Worm (Caenorhabditis elegans): Measurements from ENCODE around the gene pitr-4.

pitr-4 gene

DNA sequence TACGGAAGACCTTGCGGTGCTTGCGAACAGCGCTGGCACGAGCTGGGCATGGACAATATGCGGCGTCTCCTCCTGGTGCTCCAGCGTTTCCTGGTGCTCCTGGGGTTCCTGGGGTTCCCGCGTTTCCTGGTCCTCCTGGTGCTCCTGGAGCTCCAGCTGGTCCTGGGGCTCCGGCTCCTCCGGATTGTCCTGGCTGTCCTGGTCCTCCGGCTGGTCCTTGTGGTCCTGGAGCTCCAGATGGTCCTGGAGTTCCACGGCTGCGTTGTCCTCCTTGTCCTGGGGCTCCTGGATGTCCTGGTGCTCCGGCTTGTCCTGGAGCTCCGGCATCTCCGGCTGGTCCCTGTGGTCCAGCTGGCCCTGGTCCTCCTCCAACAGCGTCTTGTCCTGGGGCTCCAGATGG, 29.1 kb downstream of the pitr-4 start:
- TF ChIP-seq fkh-4 (tag; optimal IDR thresholded peaks at IDR 0.05; ENCODE audit: borderline replicate concordance): no peak
- TF ChIP-seq nhr-11 (tag; optimal IDR thresholded peaks at IDR 0.05): no peak
- no peak for TF ChIP-seq hlh-4 (tag; optimal IDR thresholded peaks at IDR 0.05)
- TF ChIP-seq lin-35 (GFP tag; optimal IDR thresholded peaks at IDR 0.05): no peak

DNA sequence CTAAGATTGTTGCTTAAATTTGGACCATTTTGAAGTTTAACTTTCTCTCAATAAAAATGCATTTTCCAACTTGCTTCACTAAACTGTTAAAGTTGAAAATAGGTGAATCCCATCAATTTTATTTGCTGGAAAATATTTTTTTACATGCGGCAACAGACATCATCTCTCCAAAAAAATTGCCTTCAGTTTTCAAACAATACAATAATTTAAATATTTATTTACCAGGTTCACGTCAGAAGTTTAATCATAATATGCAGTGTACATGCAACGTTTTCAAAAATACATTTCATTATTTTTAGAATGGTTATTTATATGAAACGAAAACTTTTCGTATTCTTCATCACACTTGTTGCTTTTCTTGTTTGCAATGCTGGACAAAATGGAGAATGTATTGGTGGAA, 30.5 kb downstream of the pitr-4 start, which contains the start of gene T06E4.5:
Gene T06E4.5 (plus strand): TSS at position 301 of the 400 bp plus-strand sequence.
- TF ChIP-seq rnt-1 (tag; optimal IDR thresholded peaks at IDR 0.05) (no peak), pag-3 (tag; optimal IDR thresholded peaks at IDR 0.05; ENCODE audit: borderline replicate concordance, insufficient read depth) (no peak), sptf-1 (tag; optimal IDR thresholded peaks at IDR 0.05) (no peak), fkh-4 (tag; optimal IDR thresholded peaks at IDR 0.05; ENCODE audit: borderline replicate concordance) (no peak), unc-30 (tag; optimal IDR thresholded peaks at IDR 0.05) (no peak), egl-13 (tag; optimal IDR thresholded peaks at IDR 0.05) (no peak), snu-23 (GFP tag; optimal IDR thresholded peaks at IDR 0.05) (no peak), skn-1 (tag; optimal IDR thresholded peaks at IDR 0.05) (no peak), lir-3 (tag; optimal IDR thresholded peaks at IDR 0.05; ENCODE audit: poor library complexity) (no peak), unc-62 (GFP tag; optimal IDR thresholded peaks at IDR 0.05) (no peak), unc-130 (tag; optimal IDR thresholded peaks at IDR 0.05) (no peak), pax-3 (tag; optimal IDR thresholded peaks at IDR 0.05) (no peak), ceh-82 (tag; optimal IDR thresholded peaks at IDR 0.05) (no peak), ztf-11 (tag; optimal IDR thresholded peaks at IDR 0.05) (no peak), swsn-7 (tag; optimal IDR thresholded peaks at IDR 0.05) (no peak), nhr-237 (tag; optimal IDR thresholded peaks at IDR 0.05) (no peak)

- TF ChIP-seq hlh-17 (GFP tag; optimal IDR thresholded peaks at IDR 0.05; ENCODE audit: borderline replicate concordance): no peak
- no peak for TF ChIP-seq snu-23 (GFP tag; optimal IDR thresholded peaks at IDR 0.05)
- TF ChIP-seq nhr-237 (tag; optimal IDR thresholded peaks at IDR 0.05): no peak
- no peak for TF ChIP-seq isw-1 (GFP tag; IDR thresholded peaks at IDR 0.05)
- TF ChIP-seq unc-30 (tag; optimal IDR thresholded peaks at IDR 0.05): no peak
- no peak for TF ChIP-seq lin-35 (GFP tag; optimal IDR thresholded peaks at IDR 0.05)
- TF ChIP-seq nhr-90 (tag; optimal IDR thresholded peaks at IDR 0.05; ENCODE audit: poor library complexity): no peak
- TF ChIP-seq pax-3 (tag; optimal IDR thresholded peaks at IDR 0.05): no peak
- no peak for TF ChIP-seq tbx-2 (tag; optimal IDR thresholded peaks at IDR 0.05)
- no peak for TF ChIP-seq blmp-1 (tag; optimal IDR thresholded peaks at IDR 0.05)
- no peak for TF ChIP-seq ces-1 (GFP tag; optimal IDR thresholded peaks at IDR 0.05)
- TF ChIP-seq C34B4.2 (tag; optimal IDR thresholded peaks at IDR 0.05): no peak
- TF ChIP-seq hlh-4 (tag; optimal IDR thresholded peaks at IDR 0.05): no peak
- no peak for TF ChIP-seq ets-5 (GFP tag; IDR thresholded peaks at IDR 0.05)
These were observed 30.9 kb downstream of the pitr-4 start for ce11 chrV:9630542-9630941.

- TF ChIP-seq C16A3.4 (tag; optimal IDR thresholded peaks at IDR 0.05): no peak
- TF ChIP-seq lin-15B (tag; optimal IDR thresholded peaks at IDR 0.05): no peak
- TF ChIP-seq fkh-8 (tag; optimal IDR thresholded peaks at IDR 0.05): no peak
- TF ChIP-seq nhr-77 (tag; optimal IDR thresholded peaks at IDR 0.05): no peak
- no peak for TF ChIP-seq nhr-11 (tag; optimal IDR thresholded peaks at IDR 0.05)
- TF ChIP-seq nhr-71 (tag; optimal IDR thresholded peaks at IDR 0.05): no peak
- no peak for TF ChIP-seq mab-9 (GFP tag; IDR thresholded peaks at IDR 0.05)
- no peak for TF ChIP-seq nhr-85 (tag)
- no peak for TF ChIP-seq nhr-76 (tag; optimal IDR thresholded peaks at IDR 0.05)
- TF ChIP-seq lin-35 (GFP tag; optimal IDR thresholded peaks at IDR 0.05): no peak
- TF ChIP-seq nhr-28 (tag; optimal IDR thresholded peaks at IDR 0.05): no peak
- no peak for TF ChIP-seq blmp-1 (tag; optimal IDR thresholded peaks at IDR 0.05)
- TF ChIP-seq elt-2 (tag; optimal IDR thresholded peaks at IDR 0.05): no peak
- no peak for TF ChIP-seq isw-1 (GFP tag; IDR thresholded peaks at IDR 0.05)
- no peak for TF ChIP-seq lsy-2 (tag; optimal IDR thresholded peaks at IDR 0.05)
- TF ChIP-seq nhr-19 (GFP tag; conservative IDR thresholded peaks at IDR 0.05): no peak
- no peak for TF ChIP-seq nhr-84 (tag; optimal IDR thresholded peaks at IDR 0.05)
- TF ChIP-seq unc-30 (tag; optimal IDR thresholded peaks at IDR 0.05): no peak
- TF ChIP-seq fos-1 (tag; optimal IDR thresholded peaks at IDR 0.05): no peak
- TF ChIP-seq snu-23 (GFP tag; optimal IDR thresholded peaks at IDR 0.05): no peak
These were observed 31.8 kb downstream of the pitr-4 start, which contains the start of gene col-146 for ce11 chrV:9629643-9630042. col-146 (plus strand) TSS chrV:9629943.

Data from whole organism, L1 larva.